Fruit fly (Drosophila melanogaster) ovary, adult (tissue): Measurements from ENCODE around the gene CG6356.
A peak's percentile ranks its signal among the peaks of the same experiment; 100 is the strongest.

Experiments used
- CG17801 ChIP-seq: fragments of 200-800 bp; optimal IDR thresholded peaks from 2 replicates; lab custom pipeline; 2019; ENCODE audit warnings: missing biosample characterization, mild to moderate bottlenecking, missing genetic modification characterization, moderate library complexity; ENCODE audit not compliant: partially characterized antibody

CG6356 gene

dm6 chr3R:24289768-24290349 lies 6.1 kb downstream of the CG6356 start, which contains the start of the genes CG34290 and Uck:
Gene CG34290, minus strand, starts transcription at chr3R:24289818.
Gene Uck, plus strand, starts transcription at chr3R:24290172.
- TF ChIP-seq CG17801 (GFP tag; lab: Kevin White, UChicago), result peak; percentile 73

dm6 chr3R:24293171-24293570 lies 9.4 kb downstream of the CG6356 start:
- no peak for TF ChIP-seq CG17801 (GFP tag; lab: Kevin White, UChicago)

- no peak for TF ChIP-seq CG17801 (GFP tag; lab: Kevin White, UChicago)
These were observed 10.5 kb downstream of the CG6356 start, which contains the start of gene CG5715 for dm6 chr3R:24294299-24294698. Gene CG5715, minus strand, starts transcription at chr3R:24294399.

- peak; percentile 76 for TF ChIP-seq CG17801 (GFP tag; lab: Kevin White, UChicago)
These were observed 11.2 kb downstream of the CG6356 start, which contains the start of gene crb for dm6 chr3R:24294784-24295555. Gene crb, plus strand, starts transcription at chr3R:24295078.

dm6 chr3R:24295556-24296465 lies 12.1 kb downstream of the CG6356 start:
- TF ChIP-seq CG17801 (GFP tag; lab: Kevin White, UChicago), result peak; percentile 95

dm6 chr3R:24296913-24297312 lies 13.2 kb downstream of the CG6356 start:
- no peak for TF ChIP-seq CG17801 (GFP tag; lab: Kevin White, UChicago)

- no peak for TF ChIP-seq CG17801 (GFP tag; lab: Kevin White, UChicago)
These were observed 13.8 kb downstream of the CG6356 start for dm6 chr3R:24297444-24298146.

- no peak for TF ChIP-seq CG17801 (GFP tag; lab: Kevin White, UChicago)
These were observed 14.8 kb downstream of the CG6356 start for dm6 chr3R:24298534-24298936.

- no peak for TF ChIP-seq CG17801 (GFP tag; lab: Kevin White, UChicago)
These were observed 15.4 kb downstream of the CG6356 start for dm6 chr3R:24299148-24299547.

- TF ChIP-seq CG17801 (GFP tag; lab: Kevin White, UChicago), result peak; percentile 52
These were observed 17.8 kb downstream of the CG6356 start for dm6 chr3R:24301520-24301919.

- TF ChIP-seq CG17801 (GFP tag; lab: Kevin White, UChicago), result peak; percentile 43
These were observed 19.3 kb downstream of the CG6356 start for dm6 chr3R:24303060-24303459.

- TF ChIP-seq CG17801 (GFP tag; lab: Kevin White, UChicago), result peak; percentile 17
These were observed 34.7 kb downstream of the CG6356 start, which contains the start of the genes Nab2 and BRWD3 for dm6 chr3R:24318217-24319082. Gene Nab2, minus strand, starts transcription at chr3R:24318419. Gene BRWD3, plus strand, starts transcription at chr3R:24319000.

- TF ChIP-seq CG17801 (GFP tag; lab: Kevin White, UChicago), result no peak
These were observed 35.3 kb downstream of the CG6356 start for dm6 chr3R:24319083-24319381.
